Fruit fly (Drosophila melanogaster): ENCODE data around the gene natalisin.

Gene natalisin

DNA sequence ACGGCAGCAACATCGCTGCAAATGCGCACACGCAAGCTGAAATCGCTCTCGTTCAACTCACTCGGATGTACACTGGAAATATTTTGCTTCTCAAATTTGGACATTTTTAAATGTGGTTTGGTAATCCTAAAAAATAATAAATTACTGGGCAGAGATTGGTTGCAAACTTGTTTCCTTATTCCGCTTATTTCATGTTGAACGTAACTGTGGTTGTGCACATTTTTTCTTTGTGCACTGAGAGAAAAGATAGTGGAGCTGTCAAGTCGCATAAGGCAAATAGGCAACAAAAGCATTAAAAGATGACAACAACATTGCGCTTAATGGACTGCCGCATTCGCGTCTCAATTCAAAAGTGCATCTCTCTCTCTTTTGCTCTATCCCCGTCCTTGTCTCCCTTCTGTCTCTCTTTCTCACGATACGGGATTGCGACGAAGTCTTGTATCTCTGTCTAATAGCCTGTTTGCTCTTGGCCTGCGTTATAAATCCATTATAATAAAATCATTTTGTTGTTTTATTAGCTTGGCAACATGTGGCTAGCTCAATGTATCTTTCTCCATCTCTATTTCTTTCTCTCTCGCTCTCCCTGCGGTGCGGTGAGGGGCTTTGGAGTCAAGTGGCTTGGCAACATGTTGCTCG is 45.1 kb upstream of the natalisin start (continued):
- peak; percentile 94 for TF ChIP-seq CG34406 (GFP tag; optimal IDR thresholded peaks at IDR 0.05)
- TF ChIP-seq vri (GFP tag; optimal IDR thresholded peaks at IDR 0.05) = peak; percentile 74
- TF ChIP-seq pdm3 (GFP tag; optimal IDR thresholded peaks at IDR 0.05) = peak; percentile 99
- TF ChIP-seq CG32006 (GFP tag; optimal IDR thresholded peaks at IDR 0.05) = peak; percentile 100
- TF ChIP-seq svp (GFP tag) = peak; percentile 92
- peak; percentile 92 for TF ChIP-seq Gug (GFP tag; IDR thresholded peaks at IDR 0.05)
- TF ChIP-seq CG9139 (GFP tag; optimal IDR thresholded peaks at IDR 0.05) = peak; percentile 92
- peak; percentile 96 for TF ChIP-seq Eip75B (GFP tag; optimal IDR thresholded peaks at IDR 0.05)
- TF ChIP-seq OdsH (GFP tag; optimal IDR thresholded peaks at IDR 0.05) = peak; percentile 99

DNA sequence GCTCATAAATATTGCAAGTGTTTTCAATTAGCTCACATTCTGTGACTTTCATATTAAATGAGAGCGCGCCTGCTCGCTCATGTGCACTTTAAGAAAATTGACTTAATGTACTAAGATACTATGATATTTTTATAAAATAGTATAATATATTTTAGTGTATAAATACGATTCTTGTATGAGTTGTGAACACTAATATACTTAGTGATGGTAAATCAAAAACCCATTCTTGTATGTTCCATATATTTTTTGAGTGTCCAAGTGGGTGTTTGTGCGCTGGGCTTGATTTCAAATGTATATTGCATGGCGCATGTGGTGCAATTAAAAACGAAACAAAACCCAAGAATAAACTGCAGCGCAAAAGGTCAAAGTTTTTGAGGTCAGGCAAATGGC is 44.6 kb upstream of the natalisin start:
- TF ChIP-seq Ets96B (tag; optimal IDR thresholded peaks at IDR 0.05) (peak; percentile 86), pdm3 (GFP tag; optimal IDR thresholded peaks at IDR 0.05) (peak; percentile 17), CG7368 (GFP tag; optimal IDR thresholded peaks at IDR 0.05) (peak; percentile 14), Hr39 (GFP tag; optimal IDR thresholded peaks at IDR 0.05) (no peak), CG10669 (GFP tag; optimal IDR thresholded peaks at IDR 0.05) (peak; percentile 41), CG32006 (GFP tag; optimal IDR thresholded peaks at IDR 0.05) (peak; percentile 80), dsx (GFP tag; optimal IDR thresholded peaks at IDR 0.05; ENCODE audit: poor library complexity, severe bottlenecking) (peak; percentile 45), net (GFP tag; optimal IDR thresholded peaks at IDR 0.05) (peak; percentile 60), fkh (GFP tag; optimal IDR thresholded peaks at IDR 0.05) (no peak), CG34406 (GFP tag; optimal IDR thresholded peaks at IDR 0.05) (peak; percentile 49), Hr4 (GFP tag; optimal IDR thresholded peaks at IDR 0.05) (peak; percentile 52), svp (GFP tag) (peak; percentile 27), CG6276 (GFP tag; optimal IDR thresholded peaks at IDR 0.05) (peak; percentile 42), CG10631 (GFP tag; optimal IDR thresholded peaks at IDR 0.05) (peak; percentile 44), CG8119 (GFP tag; IDR thresholded peaks at IDR 0.05) (peak; percentile 85), CG8319 (GFP tag; optimal IDR thresholded peaks at IDR 0.05) (peak; percentile 24), achi (GFP tag; optimal IDR thresholded peaks at IDR 0.05) (peak; percentile 70), Gug (GFP tag; IDR thresholded peaks at IDR 0.05) (peak; percentile 73), CG11294 (GFP tag; IDR thresholded peaks at IDR 0.05) (peak; percentile 66), Eip78C (GFP tag) (peak; percentile 75), eg (GFP tag; IDR thresholded peaks at IDR 0.05) (peak; percentile 86), Blimp-1 (GFP tag; optimal IDR thresholded peaks at IDR 0.05) (no peak), CG6792 (GFP tag; optimal IDR thresholded peaks at IDR 0.05) (peak; percentile 35), CG16779 (tag; optimal IDR thresholded peaks at IDR 0.05) (no peak), CG6163 (GFP tag; IDR thresholded peaks at IDR 0.05) (peak; percentile 90), CG15336 (GFP tag; IDR thresholded peaks at IDR 0.05) (peak; percentile 84), CG1621 (tag; optimal IDR thresholded peaks at IDR 0.05) (peak; percentile 29), OdsH (GFP tag; optimal IDR thresholded peaks at IDR 0.05) (peak; percentile 73), fd85E (GFP tag; optimal IDR thresholded peaks at IDR 0.05) (no peak), CG11902 (GFP tag; optimal IDR thresholded peaks at IDR 0.05) (no peak), CG3919 (GFP tag; optimal IDR thresholded peaks at IDR 0.05) (peak; percentile 57), acj6 (GFP tag; optimal IDR thresholded peaks at IDR 0.05) (peak; percentile 67), CG6854 (GFP tag; optimal IDR thresholded peaks at IDR 0.05) (no peak), topi (GFP tag; optimal IDR thresholded peaks at IDR 0.05) (peak; percentile 7), Sox15 (GFP tag; optimal IDR thresholded peaks at IDR 0.05) (no peak), Sox102F (GFP tag; optimal IDR thresholded peaks at IDR 0.05) (peak; percentile 11), CG8632 (GFP tag; optimal IDR thresholded peaks at IDR 0.05) (peak; percentile 27), CG31627 (GFP tag; optimal IDR thresholded peaks at IDR 0.05) (no peak), dac (GFP tag; optimal IDR thresholded peaks at IDR 0.05) (peak; percentile 30), Ets21C (GFP tag; optimal IDR thresholded peaks at IDR 0.05) (no peak), Eip75B (GFP tag; optimal IDR thresholded peaks at IDR 0.05) (no peak), lz (GFP tag; optimal IDR thresholded peaks at IDR 0.05) (no peak), Lpt (GFP tag; optimal IDR thresholded peaks at IDR 0.05) (peak; percentile 10), ss (GFP tag; optimal IDR thresholded peaks at IDR 0.05) (no peak), Met (GFP tag; optimal IDR thresholded peaks at IDR 0.05) (peak; percentile 5), CG4318 (GFP tag; optimal IDR thresholded peaks at IDR 0.05) (peak; percentile 62), CG3032 (tag; optimal IDR thresholded peaks at IDR 0.05) (peak; percentile 75)
